Worm (Caenorhabditis elegans): ENCODE data around the gene cpn-2.

DNA sequence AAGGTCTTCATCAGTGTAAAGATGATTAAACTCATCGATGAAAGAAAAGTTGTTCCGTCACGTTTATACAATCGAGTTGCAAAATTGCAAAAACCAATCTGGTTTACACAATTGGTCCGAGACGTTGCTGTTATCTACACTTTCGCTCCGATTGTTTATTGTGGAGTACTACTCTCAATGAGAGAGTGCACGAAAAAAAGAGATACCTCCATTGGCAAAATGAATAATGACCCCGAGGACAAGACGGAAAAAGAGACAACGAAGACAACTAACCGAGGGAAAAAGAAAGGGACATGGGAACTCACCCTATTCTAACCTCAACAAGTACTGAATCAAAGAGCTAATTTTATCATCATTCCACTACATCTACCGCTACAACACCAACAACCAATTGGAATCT, 24.0 kb upstream of the cpn-2 start:
- TF ChIP-seq flt-1 (GFP tag; IDR thresholded peaks at IDR 0.05) (no peak), ref-1 (GFP tag; conservative IDR thresholded peaks at IDR 0.05) (no peak)

Data from whole organism, midembryonic.